Fruit fly (Drosophila melanogaster) whole organism, embryonic: ENCODE data around the gene Vm34Ca.

Source experiments
- Atf6 ChIP-seq: fragments of 200-800 bp; sonication (Bioruptor generic); IDR thresholded peaks from 2 replicates; pipeline ENCODE4 v1.3.6; 2022; ENCODE audit warnings: missing biosample characterization, missing genetic modification characterization
- Blimp-1 ChIP-seq: fragments of 200-800 bp; sonication (Bioruptor generic); optimal IDR thresholded peaks from 3 replicates; lab custom pipeline; 2018; ENCODE audit warnings: missing biosample characterization, missing genetic modification characterization, mild to moderate bottlenecking, moderate library complexity, missing genetic modification reagents
- CG10979 ChIP-seq: fragments of 200-800 bp; sonication (Bioruptor generic); optimal IDR thresholded peaks from 2 replicates; lab custom pipeline; 2018; ENCODE audit warnings: missing biosample characterization, mild to moderate bottlenecking, missing genetic modification characterization, moderate library complexity
- CG11560 ChIP-seq: fragments of 200-800 bp; sonication (Bioruptor generic); IDR thresholded peaks from 3 replicates; pipeline ENCODE4 v1.3.6; 2022; ENCODE audit warnings: missing biosample characterization, missing genetic modification characterization
- CG15479 ChIP-seq: fragments of 200-800 bp; sonication (Bioruptor generic); optimal IDR thresholded peaks from 3 replicates; lab custom pipeline; 2019; ENCODE audit warnings: missing biosample characterization, mild to moderate bottlenecking, missing genetic modification characterization, moderate library complexity
- CG1602 ChIP-seq: fragments of 200-800 bp; sonication (Bioruptor generic); optimal IDR thresholded peaks from 3 replicates; lab custom pipeline; 2016; ENCODE audit warnings: missing biosample characterization, missing genetic modification characterization
- CG16813 ChIP-seq: fragments of 200-800 bp; sonication (Bioruptor generic); IDR thresholded peaks from 3 replicates; pipeline ENCODE4 v1.3.6; 2022; ENCODE audit warnings: missing biosample characterization, missing genetic modification characterization; ENCODE audit not compliant: partially characterized antibody
- CG17385 ChIP-seq: fragments of 200-800 bp; sonication (Bioruptor generic); optimal IDR thresholded peaks from 3 replicates; lab custom pipeline; 2018; ENCODE audit warnings: missing biosample characterization, mild to moderate bottlenecking, missing genetic modification characterization
- CG18764 ChIP-seq: fragments of 200-800 bp; sonication (Bioruptor generic); optimal IDR thresholded peaks from 3 replicates; lab custom pipeline; 2016; ENCODE audit warnings: missing biosample characterization, missing genetic modification characterization
- CG6272 ChIP-seq: fragments of 200-800 bp; sonication (Bioruptor generic); IDR thresholded peaks from 2 replicates; pipeline ENCODE4 v1.3.6; 2022; ENCODE audit warnings: missing biosample characterization, missing genetic modification characterization
- CG7556 ChIP-seq: fragments of 200-800 bp; sonication (Bioruptor generic); optimal IDR thresholded peaks from 2 replicates; lab custom pipeline; 2017; ENCODE audit warnings: missing biosample characterization, mild to moderate bottlenecking, missing genetic modification characterization
- CG9727 ChIP-seq: fragments of 200-800 bp; sonication (Bioruptor generic); optimal IDR thresholded peaks from 3 replicates; lab custom pipeline; 2017; ENCODE audit warnings: missing biosample characterization, mild to moderate bottlenecking, missing genetic modification characterization
- CHES-1-like ChIP-seq: fragments of 200-800 bp; sonication (Bioruptor generic); optimal IDR thresholded peaks from 2 replicates; lab custom pipeline; 2016; ENCODE audit warnings: missing biosample characterization, missing genetic modification characterization
- CTCF ChIP-seq: fragments of 200-800 bp; sonication (Bioruptor generic); optimal IDR thresholded peaks from 2 replicates; lab custom pipeline; 2017; ENCODE audit warnings: missing biosample characterization, mild to moderate bottlenecking, missing genetic modification characterization, moderate library complexity
- Chrac-16 ChIP-seq: fragments of 200-800 bp; sonication (Bioruptor generic); optimal IDR thresholded peaks from 3 replicates; lab custom pipeline; 2016; ENCODE audit warnings: missing biosample characterization, missing genetic modification characterization
- Dip3 ChIP-seq: fragments of 200-800 bp; sonication (Bioruptor generic); optimal IDR thresholded peaks from 3 replicates; lab custom pipeline; 2016; ENCODE audit warnings: missing biosample characterization, missing genetic modification characterization
- Fer2 ChIP-seq: fragments of 200-800 bp; sonication (Bioruptor generic); optimal IDR thresholded peaks from 2 replicates; lab custom pipeline; 2018; ENCODE audit warnings: missing biosample characterization, mild to moderate bottlenecking, missing genetic modification characterization, moderate library complexity
- Lim3 ChIP-seq: fragments of 200-800 bp; sonication (Bioruptor generic); IDR thresholded peaks from 2 replicates; pipeline ENCODE4 v1.3.6; 2022; ENCODE audit warnings: missing biosample characterization, missing genetic modification characterization
- NK7.1 ChIP-seq: fragments of 200-800 bp; sonication (Bioruptor generic); optimal IDR thresholded peaks from 3 replicates; lab custom pipeline; 2016; ENCODE audit warnings: missing biosample characterization, missing genetic modification characterization
- Nf-YA ChIP-seq: fragments of 200-800 bp; sonication (Bioruptor generic); IDR thresholded peaks from 2 replicates; pipeline ENCODE4 v1.3.6; 2022; ENCODE audit warnings: missing biosample characterization, missing genetic modification characterization
- Nf-YB ChIP-seq: fragments of 200-800 bp; sonication (Bioruptor generic); optimal IDR thresholded peaks from 3 replicates; lab custom pipeline; 2019; ENCODE audit warnings: missing biosample characterization, mild to moderate bottlenecking, missing genetic modification characterization, moderate library complexity
- Opbp ChIP-seq: fragments of 200-800 bp; sonication (Bioruptor generic); IDR thresholded peaks from 3 replicates; pipeline ENCODE4 v1.3.6; 2022; ENCODE audit warnings: missing biosample characterization, missing genetic modification characterization; ENCODE audit not compliant: partially characterized antibody
- Poxn ChIP-seq: fragments of 200-800 bp; sonication (Bioruptor generic); IDR thresholded peaks from 2 replicates; pipeline ENCODE4 v1.3.6; 2022; ENCODE audit warnings: missing biosample characterization, missing genetic modification characterization
- Side ChIP-seq: fragments of 200-800 bp; sonication (Bioruptor generic); optimal IDR thresholded peaks from 2 replicates; lab custom pipeline; 2016; ENCODE audit warnings: missing biosample characterization, missing genetic modification characterization
- Sry-β ChIP-seq: fragments of 200-800 bp; sonication (Bioruptor generic); optimal IDR thresholded peaks from 2 replicates; lab custom pipeline; 2018; ENCODE audit warnings: missing biosample characterization, mild to moderate bottlenecking, missing genetic modification characterization, moderate library complexity
- bigmax ChIP-seq: fragments of 200-800 bp; sonication (Bioruptor generic); optimal IDR thresholded peaks from 2 replicates; lab custom pipeline; 2018; ENCODE audit warnings: missing biosample characterization, mild to moderate bottlenecking, missing genetic modification characterization
- cato ChIP-seq: fragments of 200-800 bp; sonication (Bioruptor generic); optimal IDR thresholded peaks from 2 replicates; lab custom pipeline; 2016; ENCODE audit warnings: missing biosample characterization, missing genetic modification characterization, borderline replicate concordance
- cwo ChIP-seq: fragments of 200-800 bp; sonication (Bioruptor generic); optimal IDR thresholded peaks from 3 replicates; lab custom pipeline; 2017; ENCODE audit warnings: missing biosample characterization, missing genetic modification characterization, mild to moderate bottlenecking, moderate library complexity, missing genetic modification reagents
- en ChIP-seq: fragments of 200-800 bp; sonication (Bioruptor generic); optimal IDR thresholded peaks from 2 replicates; lab custom pipeline; 2016; ENCODE audit warnings: missing biosample characterization, missing genetic modification characterization
- fd3F ChIP-seq: fragments of 200-800 bp; sonication (Bioruptor generic); optimal IDR thresholded peaks from 2 replicates; lab custom pipeline; 2018; ENCODE audit warnings: missing biosample characterization, mild to moderate bottlenecking, missing genetic modification characterization, moderate library complexity
- fu2 ChIP-seq: fragments of 200-800 bp; sonication (Bioruptor generic); optimal IDR thresholded peaks from 2 replicates; lab custom pipeline; 2016; ENCODE audit warnings: missing biosample characterization, missing genetic modification characterization
- knrl ChIP-seq: fragments of 200-800 bp; sonication (Bioruptor generic); IDR thresholded peaks from 3 replicates; pipeline ENCODE4 v1.3.6; 2022; ENCODE audit warnings: missing biosample characterization, missing genetic modification characterization; ENCODE audit not compliant: partially characterized antibody
- lmd ChIP-seq: fragments of 200-800 bp; sonication (Bioruptor generic); IDR thresholded peaks from 2 replicates; pipeline ENCODE4 v1.3.6; 2022; ENCODE audit warnings: missing biosample characterization, missing genetic modification characterization
- lola ChIP-seq, 3 experiments: fragments of >200 bp in 2 of 3; fragments of 200-800 bp in 1 of 3; sonication (Bioruptor generic) in 1 of 3; optimal IDR thresholded peaks; 2 replicates each; lab custom pipeline; 2017 to 2019; ENCODE audit warnings: missing biosample characterization in 3 of 3, missing genetic modification characterization in 3 of 3, mild to moderate bottlenecking in 1 of 3, moderate library complexity in 1 of 3
- maf-S ChIP-seq: fragments of 200-800 bp; sonication (Bioruptor generic); optimal IDR thresholded peaks from 2 replicates; lab custom pipeline; 2016; ENCODE audit warnings: missing biosample characterization, missing genetic modification characterization
- peb ChIP-seq: fragments of 200-800 bp; sonication (Bioruptor generic); IDR thresholded peaks from 2 replicates; pipeline ENCODE4 v1.3.6; 2022; ENCODE audit warnings: missing biosample characterization, missing genetic modification characterization
- rib ChIP-seq: fragments of 200-800 bp; sonication (Bioruptor generic); IDR thresholded peaks from 2 replicates; pipeline ENCODE4 v1.3.6; 2022; ENCODE audit warnings: missing biosample characterization, missing genetic modification characterization
- ro ChIP-seq: fragments of 200-800 bp; sonication (Bioruptor generic); IDR thresholded peaks from 2 replicates; pipeline ENCODE4 v1.3.6; 2022; ENCODE audit warnings: missing biosample characterization, missing genetic modification characterization
- slp2 ChIP-seq: fragments of 200-800 bp; sonication (Bioruptor generic); optimal IDR thresholded peaks from 2 replicates; lab custom pipeline; 2016; ENCODE audit warnings: missing biosample characterization, missing genetic modification characterization
- ttk ChIP-seq: fragments of 200-800 bp; sonication (Bioruptor generic); IDR thresholded peaks from 2 replicates; pipeline ENCODE4 v2.1.2; 2022; ENCODE audit warnings: missing biosample characterization, missing genetic modification characterization
- tx ChIP-seq: fragments of 200-800 bp; sonication (Bioruptor generic); optimal IDR thresholded peaks from 2 replicates; lab custom pipeline; 2016; ENCODE audit warnings: missing biosample characterization, missing genetic modification characterization

Vm34Ca gene

DNA sequence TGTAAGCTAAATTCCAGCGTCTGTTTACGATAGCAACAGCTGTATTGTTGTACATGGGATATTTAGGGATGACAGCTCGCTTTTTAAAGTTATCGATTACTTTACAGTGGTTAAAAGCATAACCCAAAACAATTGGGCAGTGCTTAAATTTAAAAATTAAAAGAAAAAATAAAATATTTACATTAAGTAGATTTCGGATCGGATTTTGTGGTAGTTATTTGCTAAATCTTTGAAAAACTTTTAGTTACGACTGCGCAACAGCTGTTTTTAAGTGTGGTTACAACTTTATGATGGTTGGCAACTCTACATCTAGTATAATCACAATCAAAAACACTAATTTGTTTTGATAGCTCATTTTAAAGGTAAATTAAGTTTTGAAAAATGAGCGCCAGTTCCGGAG lies 24.2 kb downstream of the Vm34Ca start, which contains the start of the genes Ing5 and CG7099 (continued):
- TF ChIP-seq CHES-1-like (GFP tag; lab: Kevin White, UChicago) (peak; percentile 88), Poxn (GFP tag; lab: Robert Waterston, UW) (peak; percentile 90), tx (GFP tag; lab: Kevin White, UChicago) (peak; percentile 88), CG1602 (GFP tag; lab: Kevin White, UChicago) (peak; percentile 98), fu2 (GFP tag; lab: Kevin White, UChicago) (peak; percentile 82), bigmax (peak; percentile 75), Chrac-16 (GFP tag; lab: Kevin White, UChicago) (peak; percentile 97), CG10979 (tag; lab: Kevin White, UChicago) (peak; percentile 94), Atf6 (GFP tag; lab: Robert Waterston, UW) (peak; percentile 96), CG17385 (GFP tag; lab: Kevin White, UChicago) (peak; percentile 88), Nf-YA (GFP tag; lab: Robert Waterston, UW) (peak; percentile 89), CG18764 (GFP tag; lab: Kevin White, UChicago) (peak; percentile 96), ttk (GFP tag; lab: Robert Waterston, UW) (peak; percentile 95), knrl (GFP tag; lab: Robert Waterston, UW) (peak; percentile 78), Fer2 (tag; lab: Kevin White, UChicago) (peak; percentile 95), fd3F (GFP tag; lab: Kevin White, UChicago) (peak; percentile 96), peb (GFP tag; lab: Robert Waterston, UW) (peak; percentile 94), maf-S (peak; percentile 91), Nf-YB (peak; percentile 83), NK7.1 (peak; percentile 59), Sry-β (GFP tag; lab: Kevin White, UChicago) (peak; percentile 67), Dip3 (GFP tag; lab: Kevin White, UChicago) (peak; percentile 94), en (GFP tag; lab: Kevin White, UChicago) (peak; percentile 60), lmd (GFP tag; lab: Robert Waterston, UW) (peak; percentile 96), CTCF (GFP tag; lab: Kevin White, UChicago) (peak; percentile 60), Side (GFP tag; lab: Kevin White, UChicago) (peak; percentile 83), Blimp-1 (peak; percentile 94), Lim3 (GFP tag; lab: Robert Waterston, UW) (peak; percentile 88), slp2 (GFP tag; lab: Kevin White, UChicago) (peak; percentile 86), Opbp (GFP tag; lab: Robert Waterston, UW) (peak; percentile 65; the same call in 2 of the 3 replicates), CG7556 (peak; percentile 92), CG11560 (peak; percentile 87), lola (GFP tag; optimal IDR thresholded peaks at IDR 0.05; lab: Kevin White, UChicago) (peak in 1 of 3 experiments; percentile 94), CG9727 (GFP tag; lab: Kevin White, UChicago) (peak; percentile 96), rib (peak; percentile 93), CG16813 (peak; percentile 62), ro (GFP tag; lab: Robert Waterston, UW) (peak; percentile 90), cato (GFP tag; lab: Kevin White, UChicago) (peak; percentile 94), CG15479 (GFP tag; lab: Kevin White, UChicago) (peak; percentile 36), cwo (peak; percentile 90), CG6272 (peak; percentile 98)
